Worm (Caenorhabditis elegans) whole organism, L4 larva: ENCODE data around the gene C07D10.5.

ENCODE experiments used
- dpl-1 ChIP-seq: fragments of 150-350 bp; optimal IDR thresholded peaks from 2 replicates; lab custom pipeline; 2014; ENCODE audit warnings: missing biosample characterization, missing genetic modification reagents, missing genetic modification characterization
- nhr-237 ChIP-seq: sonication (generic microtip); optimal IDR thresholded peaks from 2 replicates; lab custom pipeline; 2017; ENCODE audit warnings: missing biosample characterization, missing genetic modification characterization
- pha-4 ChIP-seq, 2 experiments: fragments of 150-350 bp in 1 of 2; fragments of 200-800 bp in 1 of 2; sonication (Bioruptor generic) in 1 of 2; IDR thresholded peaks in 1 of 2; optimal IDR thresholded peaks in 1 of 2; 2 replicates each; pipeline versions ENCODE4 v1.3.6 to Lab custom; 2014 to 2022; ENCODE audit warnings: missing genetic modification characterization in 2 of 2, missing genetic modification reagents in 2 of 2, missing biosample characterization in 1 of 2, missing compliant biosample characterization in 1 of 2

DNA sequence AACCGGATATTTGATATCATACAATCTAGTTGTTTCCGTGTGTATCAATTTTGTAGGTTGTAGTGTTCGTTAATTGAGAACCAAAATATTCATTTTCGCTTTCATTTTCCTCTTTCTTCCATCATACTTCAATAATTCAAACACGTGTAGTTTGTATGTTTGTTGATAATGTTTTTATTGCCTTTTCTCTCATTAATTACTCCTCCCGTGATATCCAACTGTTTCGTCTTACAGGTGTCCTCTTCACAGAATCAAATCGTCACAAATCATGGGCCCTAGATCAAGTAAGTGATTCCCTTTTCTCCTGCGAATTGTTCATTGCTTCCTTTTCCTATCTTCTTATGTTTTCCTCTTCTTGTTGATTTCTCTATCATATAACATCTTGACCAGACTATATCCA, 42.4 kb upstream of the C07D10.5 start, which contains the start of gene nhr-21:
- TF ChIP-seq dpl-1 (no peak), nhr-237 (no peak), pha-4 (GFP tag; IDR thresholded peaks at IDR 0.05; lab: Robert Waterston, UW) (no peak), pha-4 (tag; optimal IDR thresholded peaks at IDR 0.05; lab: Kevin White, UChicago) (no peak)
